Fruit fly (Drosophila melanogaster): ENCODE measurements around the gene CG13926.

Gene CG13926

DNA sequence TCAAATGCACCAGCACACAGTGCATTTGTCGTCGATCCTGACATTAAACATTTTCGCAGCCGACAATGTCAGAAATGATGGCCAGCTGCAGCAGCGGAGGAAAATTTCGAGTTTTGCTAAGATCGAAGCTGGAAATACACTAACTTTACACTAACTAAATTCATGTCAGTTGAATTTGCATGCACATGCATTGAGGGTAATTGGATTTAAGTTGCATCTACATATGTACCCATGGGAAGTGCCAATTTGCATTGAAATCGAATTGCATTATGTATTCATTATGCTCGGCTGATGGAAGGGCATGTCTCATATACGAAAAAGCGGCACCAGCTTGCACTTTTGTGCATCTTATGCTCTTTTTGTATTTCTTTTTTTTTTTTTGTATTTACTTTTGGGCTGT is 33.2 kb downstream of the CG13926 start (continued):
- no peak for TF ChIP-seq maf-S (GFP tag; optimal IDR thresholded peaks at IDR 0.05)
- no peak for TF ChIP-seq NC2α (GFP tag; optimal IDR thresholded peaks at IDR 0.05)
- no peak for TF ChIP-seq trem (tag; optimal IDR thresholded peaks at IDR 0.05)
- TF ChIP-seq lbe (GFP tag; optimal IDR thresholded peaks at IDR 0.05) = peak; percentile 34
- TF ChIP-seq ewg (GFP tag; optimal IDR thresholded peaks at IDR 0.05) = no peak
- no peak for TF ChIP-seq zfh2 (GFP tag; optimal IDR thresholded peaks at IDR 0.05)
- no peak for TF ChIP-seq prd (optimal IDR thresholded peaks at IDR 0.05)
- TF ChIP-seq prd (GFP tag; IDR thresholded peaks at IDR 0.05) = peak; percentile 48; the same call in 2 of the 3 replicates
- TF ChIP-seq sima (GFP tag; optimal IDR thresholded peaks at IDR 0.05) = no peak
- peak; percentile 41; the same call in 1 of the 2 replicates for TF ChIP-seq ssp (GFP tag; IDR thresholded peaks at IDR 0.05)
- peak; percentile 7; the same call in 1 of the 2 replicates for TF ChIP-seq CG10366 (GFP tag; IDR thresholded peaks at IDR 0.05)
- TF ChIP-seq usp (GFP tag; optimal IDR thresholded peaks at IDR 0.05) = no peak
- no peak for TF ChIP-seq Neu2 (GFP tag; optimal IDR thresholded peaks at IDR 0.05; ENCODE audit: borderline replicate concordance)
- TF ChIP-seq zfh1 (GFP tag; IDR thresholded peaks at IDR 0.05) = peak; percentile 58; the same call in 2 of the 3 replicates
- no peak for TF ChIP-seq CHES-1-like (GFP tag; optimal IDR thresholded peaks at IDR 0.05)
- no peak for TF ChIP-seq p53 (GFP tag; optimal IDR thresholded peaks at IDR 0.05)
- TF ChIP-seq Ada2b (GFP tag; IDR thresholded peaks at IDR 0.05) = peak; percentile 42; the same call in 1 of the 2 replicates
- TF ChIP-seq Nf-YA (GFP tag; IDR thresholded peaks at IDR 0.05) = peak; percentile 31; the same call in 1 of the 2 replicates
- TF ChIP-seq chn (GFP tag; optimal IDR thresholded peaks at IDR 0.05) = no peak
- TF ChIP-seq slp2 (GFP tag; optimal IDR thresholded peaks at IDR 0.05) = no peak
- no peak for TF ChIP-seq tx (GFP tag; optimal IDR thresholded peaks at IDR 0.05)
- TF ChIP-seq CTCF (GFP tag; optimal IDR thresholded peaks at IDR 0.05) = no peak
- TF ChIP-seq zf30C (GFP tag; optimal IDR thresholded peaks at IDR 0.05) = no peak
- no peak for TF ChIP-seq cwo (GFP tag; optimal IDR thresholded peaks at IDR 0.05)
- no peak for TF ChIP-seq CG12299 (tag; optimal IDR thresholded peaks at IDR 0.05)
- no peak for TF ChIP-seq CG13296 (GFP tag; optimal IDR thresholded peaks at IDR 0.05)
- no peak for TF ChIP-seq Eip74EF (GFP tag; optimal IDR thresholded peaks at IDR 0.05)
- no peak for TF ChIP-seq Hmr (GFP tag; optimal IDR thresholded peaks at IDR 0.05)
- TF ChIP-seq Bgb (GFP tag; IDR thresholded peaks at IDR 0.05; ENCODE audit: partially characterized antibody) = no peak
- no peak for TF ChIP-seq pho (GFP tag; optimal IDR thresholded peaks at IDR 0.05)
- TF ChIP-seq CG12104 (GFP tag; optimal IDR thresholded peaks at IDR 0.05) = no peak
- no peak for TF ChIP-seq E2f1 (GFP tag; IDR thresholded peaks at IDR 0.05)
- no peak for TF ChIP-seq dmrt11E (tag; optimal IDR thresholded peaks at IDR 0.05)
- TF ChIP-seq gcm2 (GFP tag; optimal IDR thresholded peaks at IDR 0.05) = no peak
- no peak for TF ChIP-seq Gsc (GFP tag; IDR thresholded peaks at IDR 0.05)
- no peak for TF ChIP-seq repo (GFP tag; optimal IDR thresholded peaks at IDR 0.05)
- no peak for TF ChIP-seq sna (GFP tag; IDR thresholded peaks at IDR 0.05; ENCODE audit: partially characterized antibody)
- no peak for TF ChIP-seq Atf6 (GFP tag; IDR thresholded peaks at IDR 0.05)
- TF ChIP-seq CG31388 (GFP tag; optimal IDR thresholded peaks at IDR 0.05) = no peak
- TF ChIP-seq Mad (GFP tag; optimal IDR thresholded peaks at IDR 0.05) = no peak
- TF ChIP-seq CG13624 (GFP tag; optimal IDR thresholded peaks at IDR 0.05) = no peak
- no peak for TF ChIP-seq emc (GFP tag; optimal IDR thresholded peaks at IDR 0.05)
- no peak for TF ChIP-seq CG10565 (GFP tag; optimal IDR thresholded peaks at IDR 0.05)
- no peak for TF ChIP-seq CG18011 (GFP tag; optimal IDR thresholded peaks at IDR 0.05)
- TF ChIP-seq CG8359 (GFP tag; optimal IDR thresholded peaks at IDR 0.05; ENCODE audit: borderline replicate concordance) = no peak
- 0 out of 3 replicates have a peak, but pooled peaks have one; percentile 18 for TF ChIP-seq CG11560 (tag; IDR thresholded peaks at IDR 0.05)
- TF ChIP-seq Atf-2 (GFP tag; optimal IDR thresholded peaks at IDR 0.05) = no peak
- no peak for TF ChIP-seq gsb-n (tag; optimal IDR thresholded peaks at IDR 0.05)
- no peak for TF ChIP-seq NfI (GFP tag; optimal IDR thresholded peaks at IDR 0.05)
- TF ChIP-seq Hmx (GFP tag; optimal IDR thresholded peaks at IDR 0.05) = no peak
- 0 out of 3 replicates have a peak, but pooled peaks have one; percentile 36 for TF ChIP-seq sr (GFP tag; IDR thresholded peaks at IDR 0.05)
- TF ChIP-seq tio (GFP tag; optimal IDR thresholded peaks at IDR 0.05) = no peak
- no peak for TF ChIP-seq en (GFP tag; optimal IDR thresholded peaks at IDR 0.05)
